Worm (Caenorhabditis elegans) whole organism, early embryonic: ENCODE data around the gene DH11.2.
A peak's percentile ranks its signal among the peaks of the same experiment; 100 is the strongest.

Experiments
- B0310.2 ChIP-seq: sonication (generic microtip); optimal IDR thresholded peaks from 2 replicates; lab custom pipeline; 2016; ENCODE audit warnings: mild to moderate bottlenecking, missing genetic modification characterization, missing compliant biosample characterization
- F13C5.2 ChIP-seq: sonication (generic microtip); optimal IDR thresholded peaks from 2 replicates; lab custom pipeline; 2017; ENCODE audit warnings: mild to moderate bottlenecking, missing genetic modification characterization, inconsistent platforms, missing compliant biosample characterization
- aly-1 ChIP-seq: sonication (generic microtip); optimal IDR thresholded peaks from 2 replicates; lab custom pipeline; 2016; ENCODE audit warnings: missing genetic modification characterization, missing compliant biosample characterization
- ama-1 ChIP-seq: fragments of 150-350 bp; optimal IDR thresholded peaks from 2 replicates; lab custom pipeline; 2014
- ceh-13 ChIP-seq: fragments of 200-800 bp; sonication (Bioruptor generic); optimal IDR thresholded peaks from 2 replicates; lab custom pipeline; 2018; ENCODE audit warnings: mild to moderate bottlenecking, missing genetic modification characterization, missing compliant biosample characterization
- ceh-36 ChIP-seq: sonication (generic microtip); optimal IDR thresholded peaks from 2 replicates; lab custom pipeline; 2016; ENCODE audit warnings: missing genetic modification characterization, inconsistent platforms, missing compliant biosample characterization
- ets-7 ChIP-seq: sonication (generic microtip); optimal IDR thresholded peaks from 2 replicates; lab custom pipeline; 2016; ENCODE audit warnings: missing genotype, missing genetic modification characterization, missing compliant biosample characterization
- flt-1 ChIP-seq: fragments of 200-800 bp; sonication (Bioruptor generic); IDR thresholded peaks from 2 replicates; pipeline ENCODE4 v1.3.6; 2022; ENCODE audit warnings: missing genetic modification characterization, missing compliant biosample characterization
- hmbx-1 ChIP-seq: sonication (generic microtip); optimal IDR thresholded peaks from 2 replicates; lab custom pipeline; 2016; ENCODE audit warnings: mild to moderate bottlenecking, missing genetic modification characterization, missing compliant biosample characterization
- hmg-4 ChIP-seq: fragments of 200-800 bp; sonication (Bioruptor generic); optimal IDR thresholded peaks from 2 replicates; lab custom pipeline; 2018; ENCODE audit warnings: mild to moderate bottlenecking, missing genetic modification characterization, missing compliant biosample characterization
- hnd-1 ChIP-seq: sonication (generic microtip); optimal IDR thresholded peaks from 2 replicates; lab custom pipeline; 2016; ENCODE audit warnings: missing genetic modification characterization, missing compliant biosample characterization
- pes-1 ChIP-seq: fragments of 200-800 bp; sonication (Bioruptor generic); IDR thresholded peaks from 2 replicates; pipeline ENCODE4 v1.3.6; 2022; ENCODE audit warnings: missing genetic modification reagents, missing genetic modification characterization, missing compliant biosample characterization
- scrt-1 ChIP-seq: fragments of 200-800 bp; sonication (Bioruptor generic); IDR thresholded peaks from 2 replicates; pipeline ENCODE4 v1.3.6; 2022; ENCODE audit warnings: missing genetic modification characterization, missing compliant biosample characterization
- sea-1 ChIP-seq: fragments of 200-800 bp; sonication (Bioruptor generic); conservative IDR thresholded peaks from 2 replicates; pipeline ENCODE4 v1.3.6; 2022; ENCODE audit warnings: missing genetic modification characterization, missing compliant biosample characterization
- tbx-11 ChIP-seq: fragments of 200-800 bp; sonication (Bioruptor generic); IDR thresholded peaks from 2 replicates; pipeline ENCODE4 v1.3.6; 2022; ENCODE audit warnings: missing genetic modification characterization, missing compliant biosample characterization
- tbx-37 ChIP-seq: fragments of 200-800 bp; sonication (Bioruptor generic); conservative IDR thresholded peaks from 2 replicates; pipeline ENCODE4 v1.3.6; 2022; ENCODE audit warnings: missing genetic modification reagents, missing genetic modification characterization, missing compliant biosample characterization
- tra-4 ChIP-seq: sonication (generic microtip); optimal IDR thresholded peaks from 2 replicates; lab custom pipeline; 2017; ENCODE audit warnings: missing genetic modification characterization, missing compliant biosample characterization

The DH11.2 gene

ce11 chrII:8027663-8028062 is 15.0 kb downstream of the DH11.2 start, which contains the start of gene swsn-7:
Gene swsn-7 (minus strand): TSS chrII:8027763.
- TF ChIP-seq hmg-4 (GFP tag; lab: Kevin White, UChicago) (no peak), hmbx-1 (tag; lab: Kevin White, UChicago) (no peak), flt-1 (GFP tag; lab: Robert Waterston, UW) (no peak), scrt-1 (GFP tag; lab: Robert Waterston, UW) (no peak), tra-4 (tag; lab: Kevin White, UChicago) (no peak), ceh-13 (no peak), tbx-37 (GFP tag; lab: Robert Waterston, UW) (no peak), aly-1 (no peak), pes-1 (GFP tag; lab: Robert Waterston, UW) (no peak), sea-1 (GFP tag; lab: Robert Waterston, UW) (no peak)

ce11 chrII:8028246-8028694 is 15.7 kb downstream of the DH11.2 start:
- TF ChIP-seq aly-1 (peak; percentile 80), B0310.2 (tag; lab: Kevin White, UChicago) (peak; percentile 26), hmg-4 (GFP tag; lab: Kevin White, UChicago) (peak; percentile 95), pes-1 (GFP tag; lab: Robert Waterston, UW) (peak; percentile 24; the same call in 1 of the 2 replicates), tbx-37 (GFP tag; lab: Robert Waterston, UW) (no peak), tra-4 (tag; lab: Kevin White, UChicago) (no peak), sea-1 (GFP tag; lab: Robert Waterston, UW) (no peak; the same call in 1 of the 2 replicates), F13C5.2 (tag; lab: Kevin White, UChicago) (peak; percentile 63), ets-7 (tag; lab: Kevin White, UChicago) (peak; percentile 35), scrt-1 (GFP tag; lab: Robert Waterston, UW) (peak; percentile 59; the same call in 1 of the 2 replicates), ceh-13 (no peak), hmbx-1 (tag; lab: Kevin White, UChicago) (no peak), hnd-1 (no peak), ama-1 (lab: Kevin White, UChicago) (no peak), ceh-36 (tag; lab: Kevin White, UChicago) (no peak), flt-1 (GFP tag; lab: Robert Waterston, UW) (no peak), tbx-11 (no peak)

- TF ChIP-seq aly-1: no peak
- TF ChIP-seq ama-1 (lab: Kevin White, UChicago): no peak
- no peak for TF ChIP-seq hmg-4 (GFP tag; lab: Kevin White, UChicago)
- TF ChIP-seq F13C5.2 (tag; lab: Kevin White, UChicago): no peak
- TF ChIP-seq flt-1 (GFP tag; lab: Robert Waterston, UW): no peak
- TF ChIP-seq scrt-1 (GFP tag; lab: Robert Waterston, UW): no peak
- TF ChIP-seq tbx-11: no peak
Measured at ce11 chrII:8028730-8029129, 16.1 kb downstream of the DH11.2 start.

ce11 chrII:8032657-8033056 is 20.0 kb downstream of the DH11.2 start, which contains the start of gene nrf-6:
Gene nrf-6 (minus strand): TSS chrII:8032708.
- no peak for TF ChIP-seq ceh-13
- TF ChIP-seq tbx-37 (GFP tag; lab: Robert Waterston, UW): no peak
- no peak for TF ChIP-seq B0310.2 (tag; lab: Kevin White, UChicago)
- no peak for TF ChIP-seq scrt-1 (GFP tag; lab: Robert Waterston, UW)
- TF ChIP-seq aly-1: no peak
- TF ChIP-seq pes-1 (GFP tag; lab: Robert Waterston, UW): no peak
- no peak for TF ChIP-seq flt-1 (GFP tag; lab: Robert Waterston, UW)
- TF ChIP-seq F13C5.2 (tag; lab: Kevin White, UChicago): no peak

- TF ChIP-seq F13C5.2 (tag; lab: Kevin White, UChicago) (no peak), hmbx-1 (tag; lab: Kevin White, UChicago) (no peak), pes-1 (GFP tag; lab: Robert Waterston, UW) (no peak), ceh-13 (no peak), flt-1 (GFP tag; lab: Robert Waterston, UW) (no peak), B0310.2 (tag; lab: Kevin White, UChicago) (no peak), tra-4 (tag; lab: Kevin White, UChicago) (no peak), sea-1 (GFP tag; lab: Robert Waterston, UW) (no peak), aly-1 (no peak), ama-1 (lab: Kevin White, UChicago) (no peak), ets-7 (tag; lab: Kevin White, UChicago) (no peak), hnd-1 (no peak), tbx-11 (no peak), hmg-4 (GFP tag; lab: Kevin White, UChicago) (no peak), scrt-1 (GFP tag; lab: Robert Waterston, UW) (no peak), tbx-37 (GFP tag; lab: Robert Waterston, UW) (no peak), ceh-36 (tag; lab: Kevin White, UChicago) (no peak)
Measured at ce11 chrII:8034008-8034407, 21.4 kb downstream of the DH11.2 start.

ce11 chrII:8034617-8035016 is 22.0 kb downstream of the DH11.2 start:
- TF ChIP-seq pes-1 (GFP tag; lab: Robert Waterston, UW) (no peak), flt-1 (GFP tag; lab: Robert Waterston, UW) (no peak), tbx-11 (no peak), B0310.2 (tag; lab: Kevin White, UChicago) (no peak), tra-4 (tag; lab: Kevin White, UChicago) (no peak), F13C5.2 (tag; lab: Kevin White, UChicago) (no peak), ama-1 (lab: Kevin White, UChicago) (no peak), aly-1 (no peak)

- TF ChIP-seq tbx-37 (GFP tag; lab: Robert Waterston, UW): no peak
Measured at ce11 chrII:8035667-8036066, 23.1 kb downstream of the DH11.2 start, which contains the start of gene sap-49. Gene sap-49 (minus strand): TSS chrII:8035767.

- TF ChIP-seq F13C5.2 (tag; lab: Kevin White, UChicago) (no peak), sea-1 (GFP tag; lab: Robert Waterston, UW) (no peak), hmg-4 (GFP tag; lab: Kevin White, UChicago) (no peak), aly-1 (no peak), scrt-1 (GFP tag; lab: Robert Waterston, UW) (no peak), pes-1 (GFP tag; lab: Robert Waterston, UW) (no peak)
Measured at ce11 chrII:8037246-8037645, 24.6 kb downstream of the DH11.2 start, which contains the start of gene arp-6. Gene arp-6 (minus strand): TSS chrII:8037346.
